Worm (Caenorhabditis elegans): ENCODE measurements around the gene scl-6.

DNA sequence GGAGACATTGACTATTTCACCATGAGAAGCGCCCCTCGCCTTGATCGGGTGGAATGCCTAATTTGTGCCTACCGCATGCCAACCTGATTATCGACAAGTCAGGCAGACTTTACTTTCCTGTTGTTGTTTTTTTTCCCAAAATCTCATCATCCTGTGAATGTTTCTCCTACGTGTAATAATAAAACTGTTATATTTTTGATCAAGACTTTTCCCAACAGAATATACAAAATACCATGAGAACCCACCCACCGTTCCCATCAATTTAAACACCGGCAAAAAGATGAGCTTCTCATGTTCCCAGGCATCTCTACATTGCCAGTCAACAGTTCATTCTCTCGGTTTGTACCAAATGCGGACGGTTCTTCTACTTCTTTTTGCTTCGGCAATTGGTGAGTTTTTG lies 21.7 kb upstream of the scl-6 start, which contains the start of gene scl-9:
- TF ChIP-seq nhr-237 (tag; optimal IDR thresholded peaks at IDR 0.05) (no peak), zag-1 (tag; optimal IDR thresholded peaks at IDR 0.05) (no peak), lin-39 (tag; optimal IDR thresholded peaks at IDR 0.05) (no peak), fkh-2 (tag; optimal IDR thresholded peaks at IDR 0.05) (no peak), fkh-10 (GFP tag; optimal IDR thresholded peaks at IDR 0.05) (no peak), lin-15B (tag; optimal IDR thresholded peaks at IDR 0.05) (no peak), egl-27 (tag; optimal IDR thresholded peaks at IDR 0.05) (no peak), snpc-4 (tag; optimal IDR thresholded peaks at IDR 0.05) (no peak)

All from whole organism, L3 larva.